Fruit fly (Drosophila melanogaster): ENCODE data around the gene CG33272.

DNA sequence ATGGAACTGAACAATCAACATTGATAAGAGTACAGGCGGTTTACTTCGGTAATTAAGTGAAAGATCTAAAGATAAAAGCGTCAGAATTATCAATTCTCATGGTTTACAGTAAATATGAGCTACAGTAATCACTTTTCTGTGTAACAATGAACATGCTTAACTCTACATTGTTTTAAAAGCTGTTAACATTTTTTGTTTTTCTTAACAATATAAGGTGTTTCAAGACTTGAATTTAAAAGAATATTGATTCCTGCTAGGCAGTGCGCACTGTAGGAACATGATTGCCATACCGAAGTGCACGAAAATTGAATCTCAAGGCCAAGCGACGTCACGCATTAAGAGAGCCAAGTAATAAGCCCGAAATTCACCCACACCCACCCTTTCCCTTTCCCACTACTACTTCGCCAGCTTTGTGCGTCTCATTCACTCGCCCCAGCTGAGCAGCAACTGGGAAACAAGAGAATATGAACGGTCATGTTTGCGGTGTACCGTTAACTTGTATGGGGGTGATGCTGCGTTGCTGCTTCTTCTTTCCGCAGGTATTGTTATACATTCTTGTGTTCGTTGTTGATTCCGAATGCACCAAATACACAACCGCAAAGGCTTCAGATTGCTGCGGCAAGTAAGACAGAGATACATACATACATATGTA is 19.0 kb downstream of the CG33272 start:
- no peak for TF ChIP-seq Vsx2 (GFP tag; optimal IDR thresholded peaks at IDR 0.05; ENCODE audit: partially characterized antibody)
- TF ChIP-seq HLH106 (tag; optimal IDR thresholded peaks at IDR 0.05), result peak; percentile 92
- peak; percentile 95 for TF ChIP-seq h (GFP tag; optimal IDR thresholded peaks at IDR 0.05)
- no peak for TF ChIP-seq dl (GFP tag; optimal IDR thresholded peaks at IDR 0.05; ENCODE audit: insufficient read depth in 1 of 2, partially characterized antibody in 2 of 2)
- no peak for TF ChIP-seq GATAd (GFP tag; optimal IDR thresholded peaks at IDR 0.05)
- no peak for TF ChIP-seq pan (optimal IDR thresholded peaks at IDR 0.05)
- peak; percentile 93 for TF ChIP-seq ey (GFP tag; optimal IDR thresholded peaks at IDR 0.05)
- TF ChIP-seq CG9705 (GFP tag; optimal IDR thresholded peaks at IDR 0.05), result peak; percentile 73

All from whole organism, wandering third instar larva.